Fruit fly (Drosophila melanogaster): ENCODE results near the gene Pka-C3.

DNA sequence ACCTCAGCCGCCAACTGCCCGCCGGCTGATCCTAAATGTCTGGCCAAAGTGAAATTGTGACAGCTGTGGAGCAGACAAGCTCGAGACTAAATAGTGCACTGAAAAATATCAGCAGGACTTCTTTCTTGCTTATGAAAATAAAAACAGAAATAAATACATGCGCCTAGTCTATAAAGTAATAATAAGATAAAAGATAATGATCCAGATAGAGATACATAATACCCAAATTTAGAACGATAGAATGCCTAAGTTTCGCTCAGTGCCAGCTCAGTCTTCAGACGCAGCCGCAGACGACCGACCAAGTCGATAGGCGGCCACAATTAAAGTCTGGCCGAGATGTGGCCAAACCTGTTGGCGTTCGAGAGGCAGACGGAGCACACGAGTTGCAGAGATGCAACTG is 13.8 kb downstream of the Pka-C3 start:
- TF ChIP-seq CG33017 (tag; optimal IDR thresholded peaks at IDR 0.05) (no peak), CG12768 (GFP tag; optimal IDR thresholded peaks at IDR 0.05) (no peak), CG11617 (GFP tag; optimal IDR thresholded peaks at IDR 0.05) (no peak), Hr96 (GFP tag; optimal IDR thresholded peaks at IDR 0.05) (no peak), kay (GFP tag; ENCODE audit: borderline replicate concordance) (no peak), cnc (optimal IDR thresholded peaks at IDR 0.05) (no peak)

All from whole organism, adult.